Fruit fly (Drosophila melanogaster): ENCODE results near the gene Nhe3.

Nhe3 gene

dm6 chr2L:6673211-6674012 is 10.8 kb downstream of the Nhe3 start, which contains the start of gene Spn27A (continued):
- peak; percentile 27 for TF ChIP-seq Bdp1 (GFP tag; optimal IDR thresholded peaks at IDR 0.05)
- peak; percentile 97 for TF ChIP-seq MBD-R2 (GFP tag; IDR thresholded peaks at IDR 0.05)
- peak; percentile 71 for TF ChIP-seq CG18262 (tag; optimal IDR thresholded peaks at IDR 0.05)
- peak; percentile 80; the same call in 3 of the 4 replicates for TF ChIP-seq chinmo (GFP tag; IDR thresholded peaks at IDR 0.05; ENCODE audit: partially characterized antibody)
- TF ChIP-seq CG11696 (GFP tag; IDR thresholded peaks at IDR 0.05): no peak
- TF ChIP-seq CG15514 (GFP tag; optimal IDR thresholded peaks at IDR 0.05): peak; percentile 56
- TF ChIP-seq CG10431 (GFP tag; optimal IDR thresholded peaks at IDR 0.05): no peak
- TF ChIP-seq CG8089 (GFP tag; optimal IDR thresholded peaks at IDR 0.05): peak; percentile 40
- TF ChIP-seq grn (GFP tag; optimal IDR thresholded peaks at IDR 0.05): no peak
- no peak for TF ChIP-seq toy (GFP tag; IDR thresholded peaks at IDR 0.05)
- TF ChIP-seq CG8388 (GFP tag; optimal IDR thresholded peaks at IDR 0.05): peak; percentile 49
- TF ChIP-seq al (GFP tag; IDR thresholded peaks at IDR 0.05): no peak
- peak; percentile 54 for TF ChIP-seq HLH3B (GFP tag; IDR thresholded peaks at IDR 0.05)
- TF ChIP-seq Usf (GFP tag; optimal IDR thresholded peaks at IDR 0.05): no peak
- peak; percentile 1 for TF ChIP-seq btn (GFP tag; optimal IDR thresholded peaks at IDR 0.05)
- TF ChIP-seq CG2116 (GFP tag; optimal IDR thresholded peaks at IDR 0.05): peak; percentile 31
- no peak; the same call in 1 of the 2 replicates for TF ChIP-seq chm (GFP tag; IDR thresholded peaks at IDR 0.05)
- TF ChIP-seq CG3065 (GFP tag; optimal IDR thresholded peaks at IDR 0.05): no peak
- TF ChIP-seq pan (optimal IDR thresholded peaks at IDR 0.05): no peak
- TF ChIP-seq pan (GFP tag; optimal IDR thresholded peaks at IDR 0.05 in 1 of 2, IDR thresholded peaks at IDR 0.05 in 1 of 2): peak in 1 of 2 experiments; percentile 53
- TF ChIP-seq CG8924 (tag; optimal IDR thresholded peaks at IDR 0.05): no peak
- TF ChIP-seq Hmr (GFP tag; optimal IDR thresholded peaks at IDR 0.05): no peak
- TF ChIP-seq en (GFP tag; optimal IDR thresholded peaks at IDR 0.05): peak; percentile 19
- TF ChIP-seq Hr3 (GFP tag; optimal IDR thresholded peaks at IDR 0.05): peak; percentile 38
- TF ChIP-seq caup (GFP tag; optimal IDR thresholded peaks at IDR 0.05; ENCODE audit: severe bottlenecking): peak; percentile 23
- peak; percentile 63 for TF ChIP-seq Oli (tag; optimal IDR thresholded peaks at IDR 0.05)
- no peak for TF ChIP-seq sna (GFP tag; IDR thresholded peaks at IDR 0.05; ENCODE audit: partially characterized antibody)
- TF ChIP-seq Bgb (GFP tag; IDR thresholded peaks at IDR 0.05; ENCODE audit: partially characterized antibody): peak; percentile 30; the same call in 1 of the 2 replicates
- no peak for TF ChIP-seq CG6272 (GFP tag; IDR thresholded peaks at IDR 0.05)
- peak; percentile 27 for TF ChIP-seq Mes4 (GFP tag; optimal IDR thresholded peaks at IDR 0.05)
- 0 out of 3 replicates have a peak, but pooled peaks have one; percentile 44 for TF ChIP-seq gce (GFP tag; IDR thresholded peaks at IDR 0.05)
- peak; percentile 95 for TF ChIP-seq Med (GFP tag)
- 0 out of 2 replicates have a peak, but pooled peaks have one; percentile 33 for TF ChIP-seq Dref (GFP tag; IDR thresholded peaks at IDR 0.05)
- peak; percentile 70 for TF ChIP-seq CG17359 (tag; optimal IDR thresholded peaks at IDR 0.05)
- peak; percentile 32; the same call in 1 of the 2 replicates for TF ChIP-seq onecut (GFP tag; IDR thresholded peaks at IDR 0.05)
- TF ChIP-seq CG10565 (GFP tag; optimal IDR thresholded peaks at IDR 0.05): no peak
- TF ChIP-seq peb (GFP tag; IDR thresholded peaks at IDR 0.05): no peak
- TF ChIP-seq CG2712 (tag; optimal IDR thresholded peaks at IDR 0.05): peak; percentile 74
- 0 out of 3 replicates have a peak, but pooled peaks have one; percentile 41 for TF ChIP-seq Opbp (GFP tag; IDR thresholded peaks at IDR 0.05; ENCODE audit: partially characterized antibody)
- no peak for TF ChIP-seq CG3407 (GFP tag; optimal IDR thresholded peaks at IDR 0.05)
- TF ChIP-seq emc (GFP tag; optimal IDR thresholded peaks at IDR 0.05): no peak
- 0 out of 3 replicates have a peak, but pooled peaks have one; percentile 51 for TF ChIP-seq ci (GFP tag; IDR thresholded peaks at IDR 0.05)
- no peak for TF ChIP-seq CG42726 (GFP tag; IDR thresholded peaks at IDR 0.05; ENCODE audit: partially characterized antibody)
- peak; percentile 41; the same call in 1 of the 2 replicates for TF ChIP-seq Awh (GFP tag; IDR thresholded peaks at IDR 0.05)
- no peak for TF ChIP-seq Neu2 (GFP tag; optimal IDR thresholded peaks at IDR 0.05; ENCODE audit: borderline replicate concordance)
- no peak for TF ChIP-seq ranshi (GFP tag; IDR thresholded peaks at IDR 0.05)
- TF ChIP-seq BtbVII (GFP tag; optimal IDR thresholded peaks at IDR 0.05): peak; percentile 64
- TF ChIP-seq CG17385 (GFP tag; optimal IDR thresholded peaks at IDR 0.05): peak; percentile 56
- TF ChIP-seq Optix (GFP tag; IDR thresholded peaks at IDR 0.05): no peak; the same call in 2 of the 3 replicates
